Worm (Caenorhabditis elegans) whole organism, L2 larva: ENCODE results near the gene F07B10.4.

Source experiments
- C34F6.9 ChIP-seq: fragments of 150-350 bp; optimal IDR thresholded peaks from 2 replicates; lab custom pipeline; 2014; ENCODE audit warnings: missing biosample characterization, missing genetic modification characterization
- F13H6.1 ChIP-seq: sonication (generic microtip); optimal IDR thresholded peaks from 2 replicates; lab custom pipeline; 2016; ENCODE audit warnings: missing genetic modification characterization, missing compliant biosample characterization
- R02D3.7 ChIP-seq: fragments of 150-350 bp; optimal IDR thresholded peaks from 2 replicates; lab custom pipeline; 2014; ENCODE audit warnings: missing biosample characterization, missing genetic modification characterization
- Y55F3AM.14 ChIP-seq: fragments of 200-800 bp; sonication (Bioruptor generic); optimal IDR thresholded peaks from 2 replicates; lab custom pipeline; 2018; ENCODE audit warnings: mild to moderate bottlenecking, missing genetic modification characterization, missing compliant biosample characterization
- ZK546.5 ChIP-seq: sonication (generic microtip); optimal IDR thresholded peaks from 2 replicates; lab custom pipeline; 2017; ENCODE audit warnings: missing biosample characterization, missing genetic modification characterization
- alr-1 ChIP-seq: fragments of 150-350 bp; optimal IDR thresholded peaks from 2 replicates; lab custom pipeline; 2014; ENCODE audit warnings: missing biosample characterization, missing genetic modification characterization
- aly-2 ChIP-seq: fragments of 150-350 bp; optimal IDR thresholded peaks from 2 replicates; lab custom pipeline; 2014; ENCODE audit warnings: missing biosample characterization, missing genetic modification characterization
- ama-1 ChIP-seq: fragments of 150-350 bp; optimal IDR thresholded peaks from 2 replicates; lab custom pipeline; 2018; ENCODE audit warnings: inconsistent platforms
- blmp-1 ChIP-seq: sonication (generic microtip); optimal IDR thresholded peaks from 2 replicates; lab custom pipeline; 2017; ENCODE audit warnings: missing genetic modification characterization, mild to moderate bottlenecking, missing compliant biosample characterization, antibody characterized with exemption, moderate library complexity; ENCODE audit not compliant: insufficient read depth
- ceh-16 ChIP-seq: fragments of 150-350 bp; optimal IDR thresholded peaks from 2 replicates; lab custom pipeline; 2014; ENCODE audit warnings: missing biosample characterization, missing genetic modification characterization
- ceh-82 ChIP-seq: fragments of 150-350 bp; optimal IDR thresholded peaks from 2 replicates; lab custom pipeline; 2014; ENCODE audit warnings: missing biosample characterization, missing genetic modification characterization
- crh-2 ChIP-seq: sonication (generic microtip); optimal IDR thresholded peaks from 2 replicates; lab custom pipeline; 2017; ENCODE audit warnings: missing biosample characterization, missing genetic modification characterization
- dmd-4 ChIP-seq: sonication (generic microtip); optimal IDR thresholded peaks from 2 replicates; lab custom pipeline; 2017; ENCODE audit warnings: missing biosample characterization, missing genetic modification characterization
- egl-27 ChIP-seq: sonication (generic microtip); optimal IDR thresholded peaks from 3 replicates; lab custom pipeline; 2017; ENCODE audit warnings: missing biosample characterization, missing genetic modification reagents, missing genetic modification characterization
- elt-1 ChIP-seq: fragments of 150-350 bp; optimal IDR thresholded peaks from 2 replicates; lab custom pipeline; 2014; ENCODE audit warnings: missing biosample characterization, missing genetic modification characterization
- elt-3 ChIP-seq: sonication (generic microtip); optimal IDR thresholded peaks from 2 replicates; lab custom pipeline; 2017; ENCODE audit warnings: missing biosample characterization, missing genetic modification characterization
- fos-1 ChIP-seq: fragments of 150-350 bp; optimal IDR thresholded peaks from 2 replicates; lab custom pipeline; 2014; ENCODE audit warnings: missing biosample characterization, missing genetic modification characterization
- gmeb-1 ChIP-seq: fragments of 150-350 bp; optimal IDR thresholded peaks from 2 replicates; lab custom pipeline; 2014; ENCODE audit warnings: missing biosample characterization, missing genetic modification characterization
- lin-11 ChIP-seq: fragments of 150-350 bp; sonication (generic microtip); optimal IDR thresholded peaks from 2 replicates; lab custom pipeline; 2014; ENCODE audit warnings: missing biosample characterization, missing genetic modification characterization, inconsistent platforms, mixed read lengths
- lin-13 ChIP-seq: fragments of 150-350 bp; optimal IDR thresholded peaks from 2 replicates; lab custom pipeline; 2014; ENCODE audit warnings: missing biosample characterization, missing genetic modification reagents, missing genetic modification characterization
- lin-39 ChIP-seq: fragments of 150-350 bp; optimal IDR thresholded peaks from 2 replicates; lab custom pipeline; 2014; ENCODE audit warnings: missing biosample characterization, missing genetic modification reagents, missing genetic modification characterization
- lsy-2 ChIP-seq, 2 experiments: fragments of 150-350 bp in 1 of 2; sonication (generic microtip) in 1 of 2; optimal IDR thresholded peaks; 2 replicates each; lab custom pipeline; 2014 to 2017; ENCODE audit warnings: missing biosample characterization in 2 of 2, missing genetic modification characterization in 2 of 2
- mab-5 ChIP-seq: fragments of 150-350 bp; optimal IDR thresholded peaks from 2 replicates; lab custom pipeline; 2014; ENCODE audit warnings: missing biosample characterization, missing genetic modification characterization
- mbf-1 ChIP-seq: sonication (generic microtip); optimal IDR thresholded peaks from 2 replicates; lab custom pipeline; 2017; ENCODE audit warnings: missing biosample characterization, missing genetic modification characterization
- mdl-1 ChIP-seq, 2 experiments: fragments of 150-350 bp in 1 of 2; sonication (generic microtip) in 1 of 2; optimal IDR thresholded peaks; 2 replicates each; lab custom pipeline; 2017; ENCODE audit warnings: missing biosample characterization in 2 of 2, missing genetic modification characterization in 2 of 2
- nhr-10 ChIP-seq: sonication (generic microtip); optimal IDR thresholded peaks from 2 replicates; lab custom pipeline; 2017; ENCODE audit warnings: missing biosample characterization, missing genetic modification characterization
- nhr-11 ChIP-seq: fragments of 150-350 bp; optimal IDR thresholded peaks from 2 replicates; lab custom pipeline; 2014; ENCODE audit warnings: missing biosample characterization, missing genetic modification characterization
- nhr-12 ChIP-seq: fragments of 150-350 bp; optimal IDR thresholded peaks from 2 replicates; lab custom pipeline; 2014; ENCODE audit warnings: missing biosample characterization, missing genetic modification characterization
- nhr-129 ChIP-seq: fragments of 150-350 bp; optimal IDR thresholded peaks from 2 replicates; lab custom pipeline; 2014; ENCODE audit warnings: missing biosample characterization, missing genetic modification characterization
- nhr-21 ChIP-seq: fragments of 150-350 bp; optimal IDR thresholded peaks from 2 replicates; lab custom pipeline; 2014; ENCODE audit warnings: missing biosample characterization, missing genetic modification characterization
- nhr-23 ChIP-seq: fragments of 150-350 bp; optimal IDR thresholded peaks from 2 replicates; lab custom pipeline; 2014; ENCODE audit warnings: missing biosample characterization, missing genetic modification reagents, missing genetic modification characterization
- nhr-237 ChIP-seq: fragments of 150-350 bp; optimal IDR thresholded peaks from 2 replicates; lab custom pipeline; 2014; ENCODE audit warnings: missing biosample characterization, missing genetic modification characterization
- nhr-25 ChIP-seq: fragments of 150-350 bp; sonication (generic microtip); optimal IDR thresholded peaks from 3 replicates; lab custom pipeline; 2014; ENCODE audit warnings: missing biosample characterization, missing genetic modification characterization
- nhr-6 ChIP-seq: fragments of 150-350 bp; optimal IDR thresholded peaks from 2 replicates; lab custom pipeline; 2014; ENCODE audit warnings: missing biosample characterization, missing genetic modification characterization
- nhr-77 ChIP-seq: fragments of 150-350 bp; optimal IDR thresholded peaks from 2 replicates; lab custom pipeline; 2014; ENCODE audit warnings: missing biosample characterization, missing genetic modification characterization
- peb-1 ChIP-seq: fragments of 150-350 bp; optimal IDR thresholded peaks from 2 replicates; lab custom pipeline; 2014; ENCODE audit warnings: missing biosample characterization, missing genetic modification characterization
- sem-4 ChIP-seq: fragments of 150-350 bp; optimal IDR thresholded peaks from 2 replicates; lab custom pipeline; 2014; ENCODE audit warnings: missing biosample characterization, missing genetic modification reagents, missing genetic modification characterization
- skn-1 ChIP-seq: sonication (generic microtip); optimal IDR thresholded peaks from 2 replicates; lab custom pipeline; 2017; ENCODE audit warnings: missing biosample characterization, missing genetic modification characterization
- sma-3 ChIP-seq: sonication (generic microtip); optimal IDR thresholded peaks from 2 replicates; lab custom pipeline; 2016; ENCODE audit warnings: missing genetic modification reagents, missing genetic modification characterization, missing compliant biosample characterization
- sma-9 ChIP-seq, 2 experiments: fragments of 150-350 bp in 1 of 2; sonication (generic microtip) in 1 of 2; optimal IDR thresholded peaks; 2 replicates each; lab custom pipeline; 2014 to 2016; ENCODE audit warnings: missing genetic modification characterization in 2 of 2, mild to moderate bottlenecking in 1 of 2, missing biosample characterization in 1 of 2, missing compliant biosample characterization in 1 of 2, missing genetic modification reagents in 1 of 2, moderate library complexity in 1 of 2
- snpc-4 ChIP-seq: fragments of 150-350 bp; optimal IDR thresholded peaks from 2 replicates; lab custom pipeline; 2014; ENCODE audit warnings: missing biosample characterization, missing genetic modification characterization
- unc-39 ChIP-seq: fragments of 150-350 bp; optimal IDR thresholded peaks from 2 replicates; lab custom pipeline; 2014; ENCODE audit warnings: missing biosample characterization, missing genetic modification characterization
- unc-55 ChIP-seq: fragments of 150-350 bp; sonication (generic microtip); optimal IDR thresholded peaks from 3 replicates; lab custom pipeline; 2014; ENCODE audit warnings: missing biosample characterization, missing genetic modification reagents, missing genetic modification characterization
- unc-62 ChIP-seq: fragments of 150-350 bp; optimal IDR thresholded peaks from 2 replicates; lab custom pipeline; 2014; ENCODE audit warnings: missing biosample characterization, missing genetic modification reagents, missing genetic modification characterization
- zag-1 ChIP-seq: fragments of 150-350 bp; optimal IDR thresholded peaks from 2 replicates; lab custom pipeline; 2014; ENCODE audit warnings: missing biosample characterization, missing genetic modification characterization
- ztf-1 ChIP-seq: fragments of 200-800 bp; sonication (Bioruptor generic); conservative IDR thresholded peaks from 2 replicates; pipeline ENCODE4 v1.3.6; 2022; ENCODE audit warnings: missing genetic modification characterization, missing compliant biosample characterization
- ztf-11 ChIP-seq: sonication (generic microtip); optimal IDR thresholded peaks from 2 replicates; lab custom pipeline; 2017; ENCODE audit warnings: missing biosample characterization, missing genetic modification characterization
- ztf-4 ChIP-seq: fragments of 150-350 bp; optimal IDR thresholded peaks from 2 replicates; lab custom pipeline; 2014; ENCODE audit warnings: missing biosample characterization, missing genetic modification characterization

The F07B10.4 gene

ce11 chrV:11241580-11241979 lies 21.3 kb downstream of the F07B10.4 start, which contains the start of gene pgap-1:
TSS of gene pgap-1 (plus strand) at chrV:11241880.
- TF ChIP-seq blmp-1 (tag; lab: Kevin White, UChicago), result no peak

ce11 chrV:11239187-11239725 lies 23.7 kb downstream of the F07B10.4 start, which contains the start of the genes dvc-1 and ima-1:
TSS of gene dvc-1 (minus strand) at chrV:11239331.
TSS of gene ima-1 (plus strand) at chrV:11239675.
- TF ChIP-seq egl-27 (tag; lab: Kevin White, UChicago), result no peak
- TF ChIP-seq nhr-129 (tag; lab: Kevin White, UChicago), result peak; percentile 65
- TF ChIP-seq F13H6.1 (tag; lab: Kevin White, UChicago), result peak; percentile 59
- no peak for TF ChIP-seq mab-5 (tag; lab: Kevin White, UChicago)
- TF ChIP-seq lsy-2 (tag; optimal IDR thresholded peaks at IDR 0.05; lab: Kevin White, UChicago), result peak; percentile 25 to 73
- no peak for TF ChIP-seq nhr-10 (tag; lab: Kevin White, UChicago)
- peak; percentile 69 for TF ChIP-seq ceh-82 (tag; lab: Kevin White, UChicago)
- TF ChIP-seq fos-1 (tag; lab: Kevin White, UChicago), result peak; percentile 2
- TF ChIP-seq mdl-1 (tag; optimal IDR thresholded peaks at IDR 0.05; lab: Kevin White, UChicago), result no peak
- TF ChIP-seq ama-1 (lab: Kevin White, UChicago), result no peak
- TF ChIP-seq lin-39 (tag; lab: Kevin White, UChicago), result no peak
- no peak for TF ChIP-seq ZK546.5 (tag; lab: Kevin White, UChicago)
- TF ChIP-seq lin-11 (tag; lab: Kevin White, UChicago), result peak; percentile 62
- no peak for TF ChIP-seq ceh-16 (tag; lab: Kevin White, UChicago)
- peak; percentile 60 for TF ChIP-seq sma-3 (GFP tag; lab: Kevin White, UChicago)
- TF ChIP-seq ztf-1 (GFP tag; lab: Robert Waterston, UW), result no peak
- TF ChIP-seq peb-1 (tag; lab: Kevin White, UChicago), result no peak
- TF ChIP-seq nhr-237 (tag; lab: Kevin White, UChicago), result no peak
- TF ChIP-seq zag-1 (tag; lab: Kevin White, UChicago), result no peak
- no peak for TF ChIP-seq alr-1 (tag; lab: Kevin White, UChicago)
- TF ChIP-seq lin-13 (GFP tag; lab: Kevin White, UChicago), result no peak
- no peak for TF ChIP-seq elt-1 (tag; lab: Kevin White, UChicago)
- no peak for TF ChIP-seq blmp-1 (tag; lab: Kevin White, UChicago)
- peak; percentile 89 for TF ChIP-seq R02D3.7 (tag; lab: Kevin White, UChicago)
- TF ChIP-seq elt-3 (tag; lab: Kevin White, UChicago), result no peak
- peak; percentile 66 for TF ChIP-seq crh-2 (tag; lab: Kevin White, UChicago)
- peak; percentile 57 for TF ChIP-seq C34F6.9
- TF ChIP-seq dmd-4 (tag; lab: Kevin White, UChicago), result no peak
- no peak for TF ChIP-seq nhr-12 (tag; lab: Kevin White, UChicago)
- TF ChIP-seq nhr-23 (tag; lab: Kevin White, UChicago), result no peak
- peak; percentile 32 for TF ChIP-seq sma-9 (GFP tag; optimal IDR thresholded peaks at IDR 0.05; lab: Kevin White, UChicago)
- TF ChIP-seq sma-9 (tag; optimal IDR thresholded peaks at IDR 0.05; lab: Kevin White, UChicago), result no peak
- TF ChIP-seq nhr-6 (tag; lab: Kevin White, UChicago), result no peak
- no peak for TF ChIP-seq unc-39
- no peak for TF ChIP-seq skn-1 (tag; lab: Kevin White, UChicago)
- no peak for TF ChIP-seq Y55F3AM.14
- TF ChIP-seq unc-55 (GFP tag; lab: Kevin White, UChicago), result no peak
- TF ChIP-seq nhr-21 (tag; lab: Kevin White, UChicago), result peak; percentile 7
- no peak for TF ChIP-seq mbf-1 (tag; lab: Kevin White, UChicago)
- peak; percentile 64 for TF ChIP-seq nhr-25
- TF ChIP-seq aly-2, result no peak
- TF ChIP-seq snpc-4 (tag; lab: Kevin White, UChicago), result no peak
- TF ChIP-seq nhr-77 (tag; lab: Kevin White, UChicago), result no peak
- no peak for TF ChIP-seq ztf-11 (tag; lab: Kevin White, UChicago)
- TF ChIP-seq gmeb-1 (tag; lab: Kevin White, UChicago), result peak; percentile 69
- no peak for TF ChIP-seq unc-62
- no peak for TF ChIP-seq sem-4 (tag; lab: Kevin White, UChicago)
- TF ChIP-seq ztf-4 (tag; lab: Kevin White, UChicago), result no peak
- TF ChIP-seq nhr-11 (tag; lab: Kevin White, UChicago), result no peak
